Worm (Caenorhabditis elegans): ENCODE measurements around the gene vab-19.

The vab-19 gene

ce11 chrII:2412649-2413048 lies 30.4 kb upstream of the vab-19 start, which contains the start of gene fbxa-182:
fbxa-182 (minus strand) TSS chrII:2412749.
- TF ChIP-seq scrt-1 (GFP tag; IDR thresholded peaks at IDR 0.05): no peak
- no peak for TF ChIP-seq hmg-4 (GFP tag; optimal IDR thresholded peaks at IDR 0.05)
- no peak for TF ChIP-seq aly-1 (tag; optimal IDR thresholded peaks at IDR 0.05)
- TF ChIP-seq hnd-1 (tag; optimal IDR thresholded peaks at IDR 0.05): no peak
- no peak for TF ChIP-seq tbx-37 (GFP tag; conservative IDR thresholded peaks at IDR 0.05)
- no peak for TF ChIP-seq ceh-13 (GFP tag; optimal IDR thresholded peaks at IDR 0.05)
- no peak for TF ChIP-seq tra-4 (tag; optimal IDR thresholded peaks at IDR 0.05)
- no peak for TF ChIP-seq ama-1 (optimal IDR thresholded peaks at IDR 0.05)
- no peak for TF ChIP-seq ceh-36 (tag; optimal IDR thresholded peaks at IDR 0.05)
- TF ChIP-seq ets-7 (tag; optimal IDR thresholded peaks at IDR 0.05): no peak
- TF ChIP-seq sea-1 (GFP tag; conservative IDR thresholded peaks at IDR 0.05): no peak
- no peak for TF ChIP-seq hmbx-1 (tag; optimal IDR thresholded peaks at IDR 0.05)
- TF ChIP-seq pes-1 (GFP tag; IDR thresholded peaks at IDR 0.05): no peak
- TF ChIP-seq tbx-11 (GFP tag; IDR thresholded peaks at IDR 0.05): no peak
- no peak for TF ChIP-seq flt-1 (GFP tag; IDR thresholded peaks at IDR 0.05)
- TF ChIP-seq F13C5.2 (tag; optimal IDR thresholded peaks at IDR 0.05): no peak

DNA sequence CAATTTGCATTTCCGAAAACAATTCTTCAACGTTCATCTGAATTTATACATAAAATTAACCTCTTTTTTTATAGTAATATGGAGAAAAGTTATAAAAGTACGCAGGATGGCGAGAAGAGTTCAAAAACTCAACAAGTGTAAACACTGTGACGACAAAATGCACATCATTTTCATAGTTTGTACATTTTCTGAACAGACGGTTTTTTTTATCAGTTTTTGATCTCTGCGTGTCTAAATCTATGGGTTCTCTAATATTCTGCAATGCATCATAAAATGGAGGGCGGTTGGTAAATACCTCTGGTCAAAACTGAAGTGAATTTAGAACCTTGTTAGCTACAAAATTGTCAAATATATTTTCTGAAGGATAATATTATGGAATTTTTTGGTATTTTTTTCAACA lies 27.6 kb upstream of the vab-19 start, which contains the start of gene fbxa-4:
fbxa-4 (minus strand) TSS at position 93 of the 400 bp plus-strand sequence.
- no peak for TF ChIP-seq ceh-36 (tag; optimal IDR thresholded peaks at IDR 0.05)

ce11 chrII:2417889-2418288 lies 25.2 kb upstream of the vab-19 start, which contains the start of the genes F42G2.5 and F42G2.7:
F42G2.5 (minus strand) TSS chrII:2417989.
F42G2.7 (plus strand) TSS chrII:2418158.
- TF ChIP-seq ama-1 (optimal IDR thresholded peaks at IDR 0.05) (no peak), aly-1 (tag; optimal IDR thresholded peaks at IDR 0.05) (no peak), pes-1 (GFP tag; IDR thresholded peaks at IDR 0.05) (no peak), hnd-1 (tag; optimal IDR thresholded peaks at IDR 0.05) (no peak), ceh-13 (GFP tag; optimal IDR thresholded peaks at IDR 0.05) (no peak), hmbx-1 (tag; optimal IDR thresholded peaks at IDR 0.05) (no peak), hmg-4 (GFP tag; optimal IDR thresholded peaks at IDR 0.05) (no peak), B0310.2 (tag; optimal IDR thresholded peaks at IDR 0.05) (no peak), tbx-37 (GFP tag; conservative IDR thresholded peaks at IDR 0.05) (no peak), F13C5.2 (tag; optimal IDR thresholded peaks at IDR 0.05) (no peak), tbx-11 (GFP tag; IDR thresholded peaks at IDR 0.05) (no peak), tra-4 (tag; optimal IDR thresholded peaks at IDR 0.05) (no peak), sea-1 (GFP tag; conservative IDR thresholded peaks at IDR 0.05) (no peak), ceh-36 (tag; optimal IDR thresholded peaks at IDR 0.05) (no peak), flt-1 (GFP tag; IDR thresholded peaks at IDR 0.05) (no peak), scrt-1 (GFP tag; IDR thresholded peaks at IDR 0.05) (no peak), ets-7 (tag; optimal IDR thresholded peaks at IDR 0.05) (no peak)

ce11 chrII:2418836-2419235 lies 24.2 kb upstream of the vab-19 start, which contains the start of gene fbxc-20:
fbxc-20 (plus strand) TSS chrII:2419136.
- TF ChIP-seq ets-7 (tag; optimal IDR thresholded peaks at IDR 0.05) (no peak), aly-1 (tag; optimal IDR thresholded peaks at IDR 0.05) (no peak), flt-1 (GFP tag; IDR thresholded peaks at IDR 0.05) (no peak), tbx-11 (GFP tag; IDR thresholded peaks at IDR 0.05) (no peak), B0310.2 (tag; optimal IDR thresholded peaks at IDR 0.05) (no peak), hmbx-1 (tag; optimal IDR thresholded peaks at IDR 0.05) (no peak), F13C5.2 (tag; optimal IDR thresholded peaks at IDR 0.05) (no peak), ama-1 (optimal IDR thresholded peaks at IDR 0.05) (no peak), ceh-36 (tag; optimal IDR thresholded peaks at IDR 0.05) (no peak), sea-1 (GFP tag; conservative IDR thresholded peaks at IDR 0.05) (no peak), pes-1 (GFP tag; IDR thresholded peaks at IDR 0.05) (no peak), scrt-1 (GFP tag; IDR thresholded peaks at IDR 0.05) (no peak), ceh-13 (GFP tag; optimal IDR thresholded peaks at IDR 0.05) (no peak), tra-4 (tag; optimal IDR thresholded peaks at IDR 0.05) (no peak), hmg-4 (GFP tag; optimal IDR thresholded peaks at IDR 0.05) (no peak), hnd-1 (tag; optimal IDR thresholded peaks at IDR 0.05) (no peak)

- TF ChIP-seq ceh-36 (tag; optimal IDR thresholded peaks at IDR 0.05): no peak
- no peak for TF ChIP-seq hmbx-1 (tag; optimal IDR thresholded peaks at IDR 0.05)
- no peak for TF ChIP-seq ets-7 (tag; optimal IDR thresholded peaks at IDR 0.05)
These were observed 22.4 kb upstream of the vab-19 start for ce11 chrII:2420685-2421084.

DNA sequence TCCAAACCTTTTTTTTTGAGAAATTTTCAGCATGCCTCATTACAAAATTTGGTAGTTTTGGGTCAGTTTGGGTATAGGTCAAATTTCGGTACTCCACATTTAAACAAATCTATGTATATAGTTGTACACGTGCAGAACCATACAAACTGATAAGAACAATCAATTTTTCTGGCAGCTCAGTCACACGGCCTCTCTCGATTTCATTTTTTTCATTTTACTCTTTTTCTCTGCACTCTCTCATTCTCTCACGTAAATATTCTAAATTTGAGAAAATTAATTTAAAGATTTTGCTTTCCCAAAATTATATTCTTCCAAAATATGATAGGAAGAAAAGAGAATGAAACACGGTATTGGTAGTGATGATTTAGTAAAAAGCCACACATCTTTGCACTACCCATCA lies 21.9 kb upstream of the vab-19 start:
- TF ChIP-seq F13C5.2 (tag; optimal IDR thresholded peaks at IDR 0.05) (no peak), ets-7 (tag; optimal IDR thresholded peaks at IDR 0.05) (no peak), tbx-11 (GFP tag; IDR thresholded peaks at IDR 0.05) (no peak), B0310.2 (tag; optimal IDR thresholded peaks at IDR 0.05) (no peak), hnd-1 (tag; optimal IDR thresholded peaks at IDR 0.05) (no peak), hmg-4 (GFP tag; optimal IDR thresholded peaks at IDR 0.05) (no peak), hmbx-1 (tag; optimal IDR thresholded peaks at IDR 0.05) (no peak), flt-1 (GFP tag; IDR thresholded peaks at IDR 0.05) (no peak), ceh-36 (tag; optimal IDR thresholded peaks at IDR 0.05) (no peak), tbx-37 (GFP tag; conservative IDR thresholded peaks at IDR 0.05) (no peak), aly-1 (tag; optimal IDR thresholded peaks at IDR 0.05) (no peak), scrt-1 (GFP tag; IDR thresholded peaks at IDR 0.05) (no peak), sea-1 (GFP tag; conservative IDR thresholded peaks at IDR 0.05) (no peak), tra-4 (tag; optimal IDR thresholded peaks at IDR 0.05) (no peak), ceh-13 (GFP tag; optimal IDR thresholded peaks at IDR 0.05) (no peak), ama-1 (optimal IDR thresholded peaks at IDR 0.05) (no peak), pes-1 (GFP tag; IDR thresholded peaks at IDR 0.05) (no peak)

DNA sequence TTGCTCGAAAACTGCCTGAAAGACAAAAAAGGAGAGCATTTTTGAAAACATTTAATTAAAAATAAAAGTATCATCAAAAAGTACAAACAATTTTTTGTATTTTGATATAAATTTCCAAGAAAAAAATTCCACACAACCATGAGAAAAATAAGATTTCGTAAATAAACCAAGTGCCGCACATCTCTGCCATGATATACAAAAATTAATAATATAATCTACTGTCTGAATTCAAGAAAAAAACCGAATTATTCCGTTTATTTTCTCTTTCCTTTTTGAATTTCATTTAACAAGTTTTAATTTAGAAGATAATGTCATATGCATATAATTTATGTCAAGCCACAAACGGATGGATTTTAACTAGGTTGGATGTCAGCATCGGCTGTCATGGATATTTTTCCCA lies 21.2 kb upstream of the vab-19 start, which contains the start of gene F42G2.2:
F42G2.2 (plus strand) TSS at position 301 of the 400 bp plus-strand sequence.
- TF ChIP-seq tbx-37 (GFP tag; conservative IDR thresholded peaks at IDR 0.05) (no peak), B0310.2 (tag; optimal IDR thresholded peaks at IDR 0.05) (no peak), pes-1 (GFP tag; IDR thresholded peaks at IDR 0.05) (no peak), hnd-1 (tag; optimal IDR thresholded peaks at IDR 0.05) (no peak), hmbx-1 (tag; optimal IDR thresholded peaks at IDR 0.05) (no peak), scrt-1 (GFP tag; IDR thresholded peaks at IDR 0.05) (no peak), hmg-4 (GFP tag; optimal IDR thresholded peaks at IDR 0.05) (no peak), tbx-11 (GFP tag; IDR thresholded peaks at IDR 0.05) (no peak), tra-4 (tag; optimal IDR thresholded peaks at IDR 0.05) (no peak), ets-7 (tag; optimal IDR thresholded peaks at IDR 0.05) (no peak)
